Fruit fly (Drosophila melanogaster) whole organism: ENCODE measurements around the gene Mo25.

Source experiments
- CG8478 ChIP-seq: fragments of >200 bp; optimal IDR thresholded peaks from 2 replicates; lab custom pipeline; 2018; ENCODE audit warnings: inconsistent platforms
- Dll ChIP-seq: fragments of >200 bp; optimal IDR thresholded peaks from 2 replicates; lab custom pipeline; 2017
- EcR ChIP-seq, 2 experiments: fragments of >200 bp; optimal IDR thresholded peaks; 2 replicates each; lab custom pipeline; 2017; ENCODE audit warnings: missing biosample characterization in 2 of 2, missing genetic modification characterization in 2 of 2, missing genetic modification reagents in 2 of 2
- pan ChIP-seq: fragments of >200 bp; optimal IDR thresholded peaks from 2 replicates; lab custom pipeline; 2017
- psq ChIP-seq: fragments of >200 bp; optimal IDR thresholded peaks from 2 replicates; lab custom pipeline; 2017
- usp ChIP-seq: fragments of >200 bp; optimal IDR thresholded peaks from 2 replicates; lab custom pipeline; 2017; ENCODE audit warnings: missing biosample characterization, missing genetic modification characterization, mixed read lengths

dm6 chr3L:16590860-16591259, 24.4 kb downstream of the Mo25 start, which contains the start of gene tra:
- TF ChIP-seq psq (no peak), usp (GFP tag; lab: Kevin White, UChicago) (no peak), pan (lab: Kevin White, UChicago) (no peak), EcR (GFP tag; optimal IDR thresholded peaks at IDR 0.05; lab: Kevin White, UChicago) (no peak), CG8478 (no peak), Dll (lab: Kevin White, UChicago) (no peak)
